Fruit fly (Drosophila melanogaster): ENCODE data around the gene CG9368.

The CG9368 gene

DNA sequence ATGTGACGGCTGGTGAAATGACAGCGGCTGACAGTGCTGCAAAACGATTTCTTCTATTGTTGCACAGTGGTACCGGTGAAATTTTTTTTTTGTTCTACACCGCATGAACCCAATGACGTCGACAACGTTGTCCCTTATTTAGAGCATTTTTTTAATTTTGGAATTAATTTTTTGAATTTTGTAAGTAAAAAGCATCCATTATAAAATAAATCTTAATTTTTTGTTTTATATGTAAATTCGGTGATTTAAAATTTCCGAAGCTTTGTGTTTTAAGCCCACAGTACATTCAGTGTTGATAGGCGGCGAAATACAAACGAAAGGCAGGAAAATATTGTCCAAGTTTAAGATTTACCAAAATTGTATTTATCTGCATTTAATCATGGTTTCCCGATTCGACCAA, 10.7 kb downstream of the CG9368 start, which contains the start of the genes Lon and PIG-F (continued):
- TF ChIP-seq twi (tag; optimal IDR thresholded peaks at IDR 0.05), result peak; percentile 99
- TF ChIP-seq bsh (GFP tag; optimal IDR thresholded peaks at IDR 0.05), result peak; percentile 98 to 99
- TF ChIP-seq CG1603 (tag; optimal IDR thresholded peaks at IDR 0.05), result no peak
- peak; percentile 97 for TF ChIP-seq Blimp-1 (GFP tag; optimal IDR thresholded peaks at IDR 0.05)
- peak; percentile 97 for TF ChIP-seq CG12744 (GFP tag; optimal IDR thresholded peaks at IDR 0.05)
- TF ChIP-seq CG3847 (GFP tag; IDR thresholded peaks at IDR 0.05), result peak; percentile 99
- TF ChIP-seq ewg (GFP tag; optimal IDR thresholded peaks at IDR 0.05), result peak; percentile 98
- TF ChIP-seq CG6175 (GFP tag; IDR thresholded peaks at IDR 0.05), result peak; percentile 97
- peak; percentile 99 for TF ChIP-seq Fer3 (tag; optimal IDR thresholded peaks at IDR 0.05)
- peak; percentile 98 for TF ChIP-seq CG8388 (GFP tag; optimal IDR thresholded peaks at IDR 0.05)
- peak; percentile 94 for TF ChIP-seq Ravus (GFP tag; IDR thresholded peaks at IDR 0.05)
- peak; percentile 98 to 99 for TF ChIP-seq chif (GFP tag; optimal IDR thresholded peaks at IDR 0.05)
- TF ChIP-seq Bteb2 (GFP tag; optimal IDR thresholded peaks at IDR 0.05), result peak; percentile 97
- peak; percentile 99 for TF ChIP-seq Usf (GFP tag; optimal IDR thresholded peaks at IDR 0.05)
- peak; percentile 93 for TF ChIP-seq CG16779 (GFP tag; IDR thresholded peaks at IDR 0.05)
- peak; percentile 99 for TF ChIP-seq Fer2 (tag; optimal IDR thresholded peaks at IDR 0.05)
- TF ChIP-seq CG10267 (tag; optimal IDR thresholded peaks at IDR 0.05), result peak; percentile 100
- peak; percentile 95 for TF ChIP-seq sens-2 (GFP tag; IDR thresholded peaks at IDR 0.05)
- TF ChIP-seq oc (tag; optimal IDR thresholded peaks at IDR 0.05), result peak; percentile 98
- peak; percentile 99 for TF ChIP-seq CG32767 (GFP tag; IDR thresholded peaks at IDR 0.05)
- peak; percentile 99 for TF ChIP-seq slbo (GFP tag; IDR thresholded peaks at IDR 0.05)
- peak; percentile 89 for TF ChIP-seq btn (GFP tag; optimal IDR thresholded peaks at IDR 0.05)
- peak; percentile 100 for TF ChIP-seq tio (GFP tag; optimal IDR thresholded peaks at IDR 0.05)
- peak; percentile 96 for TF ChIP-seq cas (GFP tag; IDR thresholded peaks at IDR 0.05)
- TF ChIP-seq CG17186 (GFP tag; optimal IDR thresholded peaks at IDR 0.05), result peak; percentile 90
- TF ChIP-seq ac (GFP tag; optimal IDR thresholded peaks at IDR 0.05), result peak; percentile 99
- peak; percentile 100 for TF ChIP-seq nmo (GFP tag; optimal IDR thresholded peaks at IDR 0.05)
- peak; percentile 81 for TF ChIP-seq CG4360 (GFP tag; IDR thresholded peaks at IDR 0.05)
- peak; percentile 96 for TF ChIP-seq ab (GFP tag; optimal IDR thresholded peaks at IDR 0.05)
- peak; percentile 99 for TF ChIP-seq CG17359 (tag; optimal IDR thresholded peaks at IDR 0.05)
- TF ChIP-seq disco-r (GFP tag; optimal IDR thresholded peaks at IDR 0.05), result peak; percentile 96
- peak; percentile 97 for TF ChIP-seq D19B (GFP tag; optimal IDR thresholded peaks at IDR 0.05)
- peak; percentile 99 for TF ChIP-seq Ptx1 (GFP tag; IDR thresholded peaks at IDR 0.05)
- peak; percentile 99 for TF ChIP-seq CG7372 (GFP tag; IDR thresholded peaks at IDR 0.05)
- TF ChIP-seq hth (optimal IDR thresholded peaks at IDR 0.05), result no peak
- peak; percentile 95 for TF ChIP-seq emc (GFP tag; optimal IDR thresholded peaks at IDR 0.05)
- TF ChIP-seq bab2 (GFP tag; optimal IDR thresholded peaks at IDR 0.05), result peak; percentile 98
- peak; percentile 98 for TF ChIP-seq CG15011 (GFP tag; optimal IDR thresholded peaks at IDR 0.05)
- TF ChIP-seq CG42726 (GFP tag; IDR thresholded peaks at IDR 0.05; ENCODE audit: partially characterized antibody), result 0 out of 2 replicates have a peak, but pooled peaks have one; percentile 32
- peak; percentile 99 for TF ChIP-seq Mad (GFP tag; optimal IDR thresholded peaks at IDR 0.05)
- TF ChIP-seq so (GFP tag; IDR thresholded peaks at IDR 0.05), result peak; percentile 98
- TF ChIP-seq CG6854 (GFP tag; optimal IDR thresholded peaks at IDR 0.05), result peak; percentile 95
- peak; percentile 94 for TF ChIP-seq CG11560 (tag; IDR thresholded peaks at IDR 0.05)
- TF ChIP-seq nerfin-1 (tag; optimal IDR thresholded peaks at IDR 0.05), result peak; percentile 99
- TF ChIP-seq az2 (GFP tag; optimal IDR thresholded peaks at IDR 0.05), result peak; percentile 100
- peak; percentile 99 for TF ChIP-seq CG17829 (tag; optimal IDR thresholded peaks at IDR 0.05)
- TF ChIP-seq Sox102F (GFP tag; optimal IDR thresholded peaks at IDR 0.05), result peak; percentile 99
- TF ChIP-seq CG7357 (GFP tag; IDR thresholded peaks at IDR 0.05), result peak; percentile 97
- TF ChIP-seq chn (GFP tag; optimal IDR thresholded peaks at IDR 0.05), result peak; percentile 99
- peak; percentile 99 for TF ChIP-seq CG10209 (GFP tag; optimal IDR thresholded peaks at IDR 0.05)
- TF ChIP-seq jigr1 (GFP tag; IDR thresholded peaks at IDR 0.05), result peak; percentile 97
